Fruit fly (Drosophila melanogaster) whole organism, wandering third instar larva: ENCODE measurements around the gene CG3091.

Experiments
- CG9705 ChIP-seq: fragments of 200-800 bp; sonication (Bioruptor generic); optimal IDR thresholded peaks from 2 replicates; lab custom pipeline; 2018; ENCODE audit warnings: missing biosample characterization, mild to moderate bottlenecking, missing genetic modification characterization
- Vsx2 ChIP-seq: fragments of 200-300, 225-300 bp; sonication (Bioruptor generic); optimal IDR thresholded peaks from 2 replicates; lab custom pipeline; 2018; ENCODE audit warnings: missing biosample characterization, missing genetic modification characterization; ENCODE audit not compliant: partially characterized antibody
- pan ChIP-seq: fragments of >200 bp; optimal IDR thresholded peaks from 2 replicates; lab custom pipeline; 2017

- TF ChIP-seq Vsx2 (GFP tag; lab: Kevin White, UChicago) (no peak), CG9705 (GFP tag; lab: Kevin White, UChicago) (no peak), pan (lab: Kevin White, UChicago) (no peak)
Measured at dm6 chrX:2242897-2243296, 11.1 kb downstream of the CG3091 start.
